Fruit fly (Drosophila melanogaster): Measurements from ENCODE around the gene CG3587.
A peak's percentile ranks its signal among the peaks of the same experiment; 100 is the strongest.

CG3587 gene

dm6 chrX:1927473-1928306 is 12.4 kb upstream of the CG3587 start, which contains the start of gene CG11596:
TSS of gene CG11596 (plus strand) at chrX:1927683.
- peak; percentile 62 for TF ChIP-seq svp (GFP tag)
- no peak for TF ChIP-seq CG10631 (GFP tag; optimal IDR thresholded peaks at IDR 0.05)
- TF ChIP-seq CG9139 (GFP tag; optimal IDR thresholded peaks at IDR 0.05), result no peak
- no peak for TF ChIP-seq CG8119 (GFP tag; IDR thresholded peaks at IDR 0.05)
- no peak for TF ChIP-seq vri (GFP tag; optimal IDR thresholded peaks at IDR 0.05)
- no peak for TF ChIP-seq OdsH (GFP tag; optimal IDR thresholded peaks at IDR 0.05)
- TF ChIP-seq CG3032 (tag; optimal IDR thresholded peaks at IDR 0.05), result no peak
- TF ChIP-seq CG11294 (GFP tag; IDR thresholded peaks at IDR 0.05), result no peak
- TF ChIP-seq CG34406 (GFP tag; optimal IDR thresholded peaks at IDR 0.05), result no peak
- no peak for TF ChIP-seq CG7368 (GFP tag; optimal IDR thresholded peaks at IDR 0.05)
- TF ChIP-seq CG11762 (GFP tag; optimal IDR thresholded peaks at IDR 0.05; ENCODE audit: insufficient read depth), result no peak
- 0 out of 3 replicates have a peak, but pooled peaks have one; percentile 23 for TF ChIP-seq eg (GFP tag; IDR thresholded peaks at IDR 0.05)
- TF ChIP-seq spab (GFP tag; optimal IDR thresholded peaks at IDR 0.05), result no peak
- no peak for TF ChIP-seq pdm3 (GFP tag; optimal IDR thresholded peaks at IDR 0.05)
- peak; percentile 34 for TF ChIP-seq dsx (GFP tag; optimal IDR thresholded peaks at IDR 0.05; ENCODE audit: poor library complexity, severe bottlenecking)
- TF ChIP-seq CG1621 (tag; optimal IDR thresholded peaks at IDR 0.05), result peak; percentile 89
- TF ChIP-seq fkh (GFP tag; optimal IDR thresholded peaks at IDR 0.05), result peak; percentile 58
- peak; percentile 16 for TF ChIP-seq esn (GFP tag; optimal IDR thresholded peaks at IDR 0.05)
- no peak for TF ChIP-seq salr (GFP tag; optimal IDR thresholded peaks at IDR 0.05)
- TF ChIP-seq CG3919 (GFP tag; optimal IDR thresholded peaks at IDR 0.05), result no peak
- TF ChIP-seq Blimp-1 (GFP tag; optimal IDR thresholded peaks at IDR 0.05), result no peak

DNA sequence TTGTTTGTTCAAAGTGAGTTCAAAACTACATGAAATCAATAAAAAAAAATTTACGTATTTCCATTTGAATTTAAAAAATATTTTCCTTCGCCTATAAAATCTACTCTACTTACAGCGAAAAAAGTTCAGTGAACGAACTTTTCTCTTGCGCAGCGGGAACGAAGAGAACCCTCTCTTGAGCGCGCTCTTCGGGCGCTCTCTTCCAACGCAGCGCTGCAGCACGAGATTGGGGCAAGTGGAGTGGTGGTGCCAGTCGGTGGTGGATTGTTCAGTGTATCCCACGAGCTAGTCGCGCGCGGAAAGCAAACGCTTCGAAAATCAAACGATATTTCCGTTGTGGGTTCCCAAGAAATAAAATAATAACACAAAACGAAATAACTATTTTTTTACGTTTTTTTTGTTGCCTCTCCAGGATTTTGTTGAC is 1.6 kb downstream of the CG3587 start, which contains the start of gene Hr4:
Hr4 (plus strand) TSS at position 272 of the 424 bp plus-strand sequence.
- peak; percentile 35 for TF ChIP-seq Eip75B (GFP tag; optimal IDR thresholded peaks at IDR 0.05)
- TF ChIP-seq CG6276 (GFP tag; optimal IDR thresholded peaks at IDR 0.05), result peak; percentile 46
- peak; percentile 64 for TF ChIP-seq Sox102F (GFP tag; optimal IDR thresholded peaks at IDR 0.05)
- peak; percentile 1 for TF ChIP-seq dsx (GFP tag; optimal IDR thresholded peaks at IDR 0.05; ENCODE audit: poor library complexity, severe bottlenecking)
- no peak for TF ChIP-seq Ets21C (GFP tag; optimal IDR thresholded peaks at IDR 0.05)
- TF ChIP-seq Ets96B (tag; optimal IDR thresholded peaks at IDR 0.05), result no peak
- peak; percentile 19 for TF ChIP-seq CG16779 (tag; optimal IDR thresholded peaks at IDR 0.05)
- TF ChIP-seq esn (GFP tag; optimal IDR thresholded peaks at IDR 0.05), result peak; percentile 21
- peak; percentile 74 for TF ChIP-seq Eip78C (GFP tag)
- peak; percentile 64 for TF ChIP-seq eg (GFP tag; IDR thresholded peaks at IDR 0.05)
- peak; percentile 28; the same call in 1 of the 3 replicates for TF ChIP-seq CG6163 (GFP tag; IDR thresholded peaks at IDR 0.05)
- peak; percentile 43; the same call in 2 of the 3 replicates for TF ChIP-seq CG8119 (GFP tag; IDR thresholded peaks at IDR 0.05)
- no peak for TF ChIP-seq salr (GFP tag; optimal IDR thresholded peaks at IDR 0.05)
- TF ChIP-seq CG15336 (GFP tag; IDR thresholded peaks at IDR 0.05), result peak; percentile 62; the same call in 1 of the 2 replicates
- peak; percentile 25 for TF ChIP-seq CG3919 (GFP tag; optimal IDR thresholded peaks at IDR 0.05)
- peak; percentile 24 for TF ChIP-seq topi (GFP tag; optimal IDR thresholded peaks at IDR 0.05)
- TF ChIP-seq ss (GFP tag; optimal IDR thresholded peaks at IDR 0.05), result peak; percentile 2 to 34
- TF ChIP-seq CG10631 (GFP tag; optimal IDR thresholded peaks at IDR 0.05), result no peak
- TF ChIP-seq Eip93F (GFP tag; optimal IDR thresholded peaks at IDR 0.05), result peak; percentile 43
- TF ChIP-seq CG6854 (GFP tag; optimal IDR thresholded peaks at IDR 0.05), result peak; percentile 66
- TF ChIP-seq CG9139 (GFP tag; optimal IDR thresholded peaks at IDR 0.05), result peak; percentile 17
- peak; percentile 54 for TF ChIP-seq vri (GFP tag; optimal IDR thresholded peaks at IDR 0.05)
- peak; percentile 20 for TF ChIP-seq Smox (GFP tag; optimal IDR thresholded peaks at IDR 0.05)
- TF ChIP-seq Blimp-1 (GFP tag; optimal IDR thresholded peaks at IDR 0.05), result no peak
- no peak for TF ChIP-seq CG34406 (GFP tag; optimal IDR thresholded peaks at IDR 0.05)
- TF ChIP-seq cyc (GFP tag; optimal IDR thresholded peaks at IDR 0.05), result no peak
- peak; percentile 61 for TF ChIP-seq Met (GFP tag; optimal IDR thresholded peaks at IDR 0.05)
- TF ChIP-seq CG7368 (GFP tag; optimal IDR thresholded peaks at IDR 0.05), result no peak

All from whole organism, prepupa.